Worm (Caenorhabditis elegans): ENCODE measurements around the gene K10H10.4.

The K10H10.4 gene

DNA sequence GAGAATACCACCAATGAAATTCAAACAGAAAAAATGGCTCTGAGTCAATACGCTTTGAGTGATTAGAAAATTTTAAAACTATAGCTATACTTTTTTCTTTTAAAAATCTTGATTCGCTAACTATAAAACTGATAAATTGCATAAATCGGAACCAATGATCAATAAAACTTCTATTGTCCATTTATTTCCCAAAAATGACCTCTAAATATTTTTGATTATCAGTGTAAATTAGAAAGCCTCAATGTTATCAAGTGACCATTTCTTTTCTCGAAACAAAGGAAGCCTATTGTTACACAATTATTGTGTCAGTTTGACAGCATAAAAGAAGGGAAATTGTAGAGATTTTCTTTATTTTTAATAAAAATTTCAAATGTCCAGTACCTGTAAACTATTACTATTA is at the start of gene K10H10.4:
Gene K10H10.4, plus strand, starts transcription at position 301 of the 400 bp plus-strand sequence.
- TF ChIP-seq pros-1 (tag; optimal IDR thresholded peaks at IDR 0.05) (no peak), ceh-34 (tag; optimal IDR thresholded peaks at IDR 0.05) (no peak), T23F11.4 (GFP tag; optimal IDR thresholded peaks at IDR 0.05) (no peak), ceh-22 (tag; optimal IDR thresholded peaks at IDR 0.05) (no peak), F13H6.1 (tag; optimal IDR thresholded peaks at IDR 0.05) (no peak), hlh-6 (tag; optimal IDR thresholded peaks at IDR 0.05) (no peak), ceh-14 (tag; optimal IDR thresholded peaks at IDR 0.05) (no peak), unc-3 (GFP tag; conservative IDR thresholded peaks at IDR 0.05) (no peak), unc-3 (tag; optimal IDR thresholded peaks at IDR 0.05) (no peak), fkh-10 (GFP tag; optimal IDR thresholded peaks at IDR 0.05) (no peak), ceh-24 (tag; optimal IDR thresholded peaks at IDR 0.05) (no peak), nhr-232 (tag; optimal IDR thresholded peaks at IDR 0.05) (no peak), fkh-6 (tag; optimal IDR thresholded peaks at IDR 0.05) (no peak), ceh-48 (tag; optimal IDR thresholded peaks at IDR 0.05) (no peak)

ce11 chrII:14451934-14452333 is 48.3 kb upstream of the K10H10.4 start:
- no peak for TF ChIP-seq hlh-6 (tag; optimal IDR thresholded peaks at IDR 0.05)
- TF ChIP-seq pha-4 (tag; optimal IDR thresholded peaks at IDR 0.05), result no peak
- TF ChIP-seq pros-1 (tag; optimal IDR thresholded peaks at IDR 0.05), result no peak
- no peak for TF ChIP-seq ceh-22 (tag; optimal IDR thresholded peaks at IDR 0.05)
- TF ChIP-seq fkh-6 (tag; optimal IDR thresholded peaks at IDR 0.05), result no peak
- TF ChIP-seq sdc-2 (tag; optimal IDR thresholded peaks at IDR 0.05), result no peak
- TF ChIP-seq nfya-1 (tag; optimal IDR thresholded peaks at IDR 0.05), result no peak
- no peak for TF ChIP-seq sox-2 (GFP tag; IDR thresholded peaks at IDR 0.05)
- TF ChIP-seq pha-2 (tag; optimal IDR thresholded peaks at IDR 0.05), result no peak
- TF ChIP-seq tbx-2 (tag; optimal IDR thresholded peaks at IDR 0.05), result no peak
- no peak for TF ChIP-seq elt-2 (tag; optimal IDR thresholded peaks at IDR 0.05)
- TF ChIP-seq pax-1 (tag; optimal IDR thresholded peaks at IDR 0.05), result no peak

DNA sequence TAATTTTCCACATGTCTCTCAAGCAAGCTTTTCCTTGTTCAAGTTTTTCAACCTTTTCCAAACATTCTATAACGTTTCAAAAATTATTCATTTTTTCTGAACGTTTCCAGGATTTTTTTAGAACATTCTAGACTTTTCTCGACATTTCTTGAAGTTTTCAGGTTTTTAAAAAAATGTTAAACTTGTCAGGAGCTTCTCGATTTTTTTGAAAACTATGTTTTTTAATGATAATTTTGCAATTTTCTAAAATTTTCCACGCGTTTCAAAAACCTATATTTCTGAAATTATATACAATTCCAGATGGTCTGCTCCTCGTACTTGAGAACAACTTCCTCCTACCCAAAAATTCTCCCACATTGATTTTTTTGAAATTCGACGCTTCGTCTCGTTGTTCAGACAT is 44.9 kb upstream of the K10H10.4 start, which contains the start of gene dmsr-6:
Gene dmsr-6, plus strand, starts transcription at position 301 of the 400 bp plus-strand sequence.
- TF ChIP-seq ceh-24 (tag; optimal IDR thresholded peaks at IDR 0.05), result no peak
- TF ChIP-seq K02D7.2 (tag; optimal IDR thresholded peaks at IDR 0.05), result no peak
- TF ChIP-seq gmeb-2 (tag; optimal IDR thresholded peaks at IDR 0.05), result no peak

DNA sequence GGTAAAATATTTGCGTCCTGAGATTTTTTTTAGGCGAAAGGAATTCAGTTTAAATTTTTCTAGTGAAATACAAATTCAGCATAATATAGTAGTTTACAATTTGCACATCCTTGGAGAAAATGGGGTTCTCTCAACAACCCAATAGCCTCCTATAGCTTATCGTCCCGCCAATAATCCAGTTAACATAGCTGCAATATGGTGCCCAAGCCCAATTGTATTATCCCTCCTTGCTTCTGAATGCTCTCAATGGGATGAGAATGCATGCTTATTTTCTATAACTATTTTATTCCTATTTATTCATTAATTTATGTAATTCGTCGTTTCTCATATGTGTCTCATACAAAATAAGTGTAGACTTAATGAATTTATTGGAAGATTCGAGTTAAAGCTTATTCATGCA is 30.2 kb upstream of the K10H10.4 start:
- TF ChIP-seq unc-42 (tag; optimal IDR thresholded peaks at IDR 0.05) (peak; percentile 85), ahr-1 (tag; optimal IDR thresholded peaks at IDR 0.05) (no peak), ama-1 (optimal IDR thresholded peaks at IDR 0.05) (no peak)

DNA sequence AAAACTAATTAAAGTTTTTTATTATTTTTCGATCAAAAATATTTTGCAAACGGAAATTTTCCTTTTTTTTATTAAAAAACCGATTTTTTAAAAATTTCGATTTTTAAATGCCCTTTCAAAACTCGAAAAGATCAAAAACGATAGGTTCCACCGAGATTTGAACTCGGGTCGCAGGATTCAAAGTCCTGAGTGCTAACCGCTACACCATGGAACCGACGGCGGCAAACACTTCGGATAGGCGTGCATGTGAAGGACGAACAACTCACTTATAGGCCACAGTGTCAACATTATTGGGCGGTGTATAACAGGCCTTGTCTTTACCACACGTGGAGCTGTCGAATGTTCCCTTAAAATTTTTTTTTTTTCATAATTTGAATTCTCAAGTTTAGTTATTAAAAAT is 25.5 kb upstream of the K10H10.4 start:
- TF ChIP-seq ceh-34 (tag; optimal IDR thresholded peaks at IDR 0.05), result no peak
- TF ChIP-seq odd-2 (tag; optimal IDR thresholded peaks at IDR 0.05), result no peak
- TF ChIP-seq che-1 (tag; optimal IDR thresholded peaks at IDR 0.05), result peak; percentile 25
- TF ChIP-seq pqm-1 (tag; optimal IDR thresholded peaks at IDR 0.05), result no peak
- TF ChIP-seq fkh-10 (GFP tag; optimal IDR thresholded peaks at IDR 0.05), result no peak
- no peak for TF ChIP-seq syd-9 (tag; optimal IDR thresholded peaks at IDR 0.05)
- no peak for TF ChIP-seq pros-1 (tag; optimal IDR thresholded peaks at IDR 0.05)
- no peak for TF ChIP-seq ceh-18 (tag; optimal IDR thresholded peaks at IDR 0.05)
- peak; percentile 6 for TF ChIP-seq C38D4.7 (GFP tag; optimal IDR thresholded peaks at IDR 0.05)
- TF ChIP-seq hlh-6 (tag; optimal IDR thresholded peaks at IDR 0.05), result no peak
- TF ChIP-seq ttx-3 (tag; optimal IDR thresholded peaks at IDR 0.05), result no peak
- TF ChIP-seq K09A11.1 (tag; optimal IDR thresholded peaks at IDR 0.05; ENCODE audit: insufficient read depth), result peak; percentile 24
- TF ChIP-seq tbx-2 (tag; optimal IDR thresholded peaks at IDR 0.05), result no peak

Data from whole organism, late embryonic.